Worm (Caenorhabditis elegans): Measurements from ENCODE around the gene F20H11.1.

DNA sequence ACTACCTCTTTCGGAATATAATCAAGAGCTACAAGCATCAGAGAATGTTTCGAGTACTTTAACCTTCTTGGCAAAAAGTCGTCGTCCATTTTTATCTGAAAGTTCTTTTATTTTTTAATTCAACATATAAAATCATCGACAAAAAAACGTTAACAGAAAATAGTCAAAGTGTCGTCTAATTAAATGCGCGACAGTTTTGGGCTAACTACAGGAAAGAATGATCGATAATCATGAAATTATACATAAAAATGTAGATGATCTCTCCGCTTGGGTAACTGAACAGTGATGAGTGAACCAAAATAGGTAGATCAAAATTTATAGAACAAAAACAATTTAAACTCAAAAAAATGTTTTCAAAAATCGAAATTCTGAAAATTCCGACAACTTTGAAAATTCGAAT, 33.5 kb downstream of the F20H11.1 start, which contains the start of gene C09E7.8:
- TF ChIP-seq him-1 (tag; optimal IDR thresholded peaks at IDR 0.05) (no peak), Y79H2A.3 (GFP tag; conservative IDR thresholded peaks at IDR 0.05) (no peak), egl-18 (GFP tag; IDR thresholded peaks at IDR 0.05) (no peak), snpc-4 (GFP tag; optimal IDR thresholded peaks at IDR 0.05) (no peak), snpc-4 (tag; optimal IDR thresholded peaks at IDR 0.05) (no peak), nfya-1 (tag; optimal IDR thresholded peaks at IDR 0.05; ENCODE audit: borderline replicate concordance, insufficient read depth) (no peak), madf-8 (GFP tag; conservative IDR thresholded peaks at IDR 0.05) (no peak), pha-4 (tag; optimal IDR thresholded peaks at IDR 0.05) (no peak)
